ENCODE assay signal across 3 fruit fly cellular contexts in genomic region chr3L:485393-485792, dm6.
TF ChIP-seq lines count a peak whose summit lies in the region.

No protein-coding gene starts in this region.

- no peak for TF ChIP-seq CTCF in whole organism, embryonic (GFP tag; optimal IDR thresholded peaks at IDR 0.05; lab: Kevin White, UChicago)

TF ChIP-seq in whole organism, embryonic, 481 proteins besides CTCF, POLR2A, EP300 and RAD21:
- TF ChIP-seq fd3F (GFP tag; optimal IDR thresholded peaks at IDR 0.05; lab: Kevin White, UChicago) (no peak), Drgx (GFP tag; IDR thresholded peaks at IDR 0.05; lab: Robert Waterston, UW) (peak; percentile 60)

TF ChIP-seq in whole organism, prepupa, 60 proteins besides CTCF, POLR2A, EP300 and RAD21:
- peak; percentile 11 for TF ChIP-seq CG10631 (GFP tag; optimal IDR thresholded peaks at IDR 0.05; lab: Kevin White, UChicago)
- TF ChIP-seq CG3919 (GFP tag; optimal IDR thresholded peaks at IDR 0.05; lab: Kevin White, UChicago), result peak; percentile 25
- TF ChIP-seq CG6163 (GFP tag; IDR thresholded peaks at IDR 0.05; lab: Robert Waterston, UW), result peak; percentile 79; the same call in 2 of the 3 replicates
- peak; percentile 36 for TF ChIP-seq OdsH (GFP tag; optimal IDR thresholded peaks at IDR 0.05; lab: Kevin White, UChicago)
- 0 out of 2 replicates have a peak, but pooled peaks have one; percentile 17 for TF ChIP-seq CG11294 (GFP tag; IDR thresholded peaks at IDR 0.05; lab: Robert Waterston, UW)
- peak; percentile 22 for TF ChIP-seq Ets96B (tag; optimal IDR thresholded peaks at IDR 0.05; lab: Kevin White, UChicago)
- peak; percentile 8 for TF ChIP-seq pdm3 (GFP tag; optimal IDR thresholded peaks at IDR 0.05; lab: Kevin White, UChicago)
- peak; percentile 72 for TF ChIP-seq Eip78C (GFP tag; lab: Kevin White, UChicago)
- peak; percentile 43 for TF ChIP-seq dsx (GFP tag; optimal IDR thresholded peaks at IDR 0.05; lab: Kevin White, UChicago; ENCODE audit: poor library complexity, severe bottlenecking)
- no peak for TF ChIP-seq CG7368 (GFP tag; optimal IDR thresholded peaks at IDR 0.05; lab: Kevin White, UChicago)
- peak; percentile 48 for TF ChIP-seq achi (GFP tag; optimal IDR thresholded peaks at IDR 0.05; lab: Kevin White, UChicago)
- peak; percentile 29 for TF ChIP-seq Lpt (GFP tag; optimal IDR thresholded peaks at IDR 0.05; lab: Kevin White, UChicago)
- TF ChIP-seq CG8632 (GFP tag; optimal IDR thresholded peaks at IDR 0.05; lab: Kevin White, UChicago), result no peak
- peak; percentile 67 for TF ChIP-seq eg (GFP tag; IDR thresholded peaks at IDR 0.05; lab: Robert Waterston, UW)
- TF ChIP-seq ss (GFP tag; optimal IDR thresholded peaks at IDR 0.05; lab: Kevin White, UChicago), result no peak
- peak; percentile 70 for TF ChIP-seq CG8119 (GFP tag; IDR thresholded peaks at IDR 0.05; lab: Robert Waterston, UW)
- no peak for TF ChIP-seq CG9139 (GFP tag; optimal IDR thresholded peaks at IDR 0.05; lab: Kevin White, UChicago)
- peak; percentile 69 for TF ChIP-seq CG15336 (GFP tag; IDR thresholded peaks at IDR 0.05; lab: Robert Waterston, UW)
- no peak for TF ChIP-seq Gug (GFP tag; IDR thresholded peaks at IDR 0.05; lab: Robert Waterston, UW)
- TF ChIP-seq CG32006 (GFP tag; optimal IDR thresholded peaks at IDR 0.05; lab: Kevin White, UChicago), result peak; percentile 47
- no peak for TF ChIP-seq Eip93F (GFP tag; optimal IDR thresholded peaks at IDR 0.05; lab: Kevin White, UChicago)
- no peak for TF ChIP-seq CG6276 (GFP tag; optimal IDR thresholded peaks at IDR 0.05; lab: Kevin White, UChicago)
- TF ChIP-seq acj6 (GFP tag; optimal IDR thresholded peaks at IDR 0.05; lab: Kevin White, UChicago), result peak; percentile 0
- peak in 1 of 2 experiments; percentile 11 for TF ChIP-seq salr (GFP tag; optimal IDR thresholded peaks at IDR 0.05; lab: Kevin White, UChicago)

TF ChIP-seq in whole organism, pupa, 21 proteins besides CTCF, POLR2A, EP300 and RAD21:
- no peak for TF ChIP-seq CG13204 (GFP tag; optimal IDR thresholded peaks at IDR 0.05; lab: Kevin White, UChicago)
- no peak for TF ChIP-seq D1 (tag; optimal IDR thresholded peaks at IDR 0.05; lab: Kevin White, UChicago)
- 0 out of 2 replicates have a peak, but pooled peaks have one; percentile 31 for TF ChIP-seq CG12605 (GFP tag; IDR thresholded peaks at IDR 0.05; lab: Robert Waterston, UW)
- TF ChIP-seq CG8301 (tag; optimal IDR thresholded peaks at IDR 0.05; lab: Kevin White, UChicago), result peak; percentile 60
- TF ChIP-seq CG15710 (tag; optimal IDR thresholded peaks at IDR 0.05; lab: Kevin White, UChicago), result no peak
- no peak for TF ChIP-seq CG32121 (GFP tag; IDR thresholded peaks at IDR 0.05; lab: Robert Waterston, UW)
- no peak for TF ChIP-seq gl (tag; optimal IDR thresholded peaks at IDR 0.05; lab: Kevin White, UChicago)
- no peak for TF ChIP-seq EcR (GFP tag; optimal IDR thresholded peaks at IDR 0.05; lab: Kevin White, UChicago)
- TF ChIP-seq Snoo (tag; optimal IDR thresholded peaks at IDR 0.05; lab: Kevin White, UChicago), result no peak
- no peak for TF ChIP-seq CG10348 (GFP tag; IDR thresholded peaks at IDR 0.05; lab: Robert Waterston, UW)
- peak; percentile 25 for TF ChIP-seq CG9948 (tag; optimal IDR thresholded peaks at IDR 0.05; lab: Kevin White, UChicago)
- TF ChIP-seq CG17806 (tag; optimal IDR thresholded peaks at IDR 0.05; lab: Kevin White, UChicago), result peak; percentile 41
- TF ChIP-seq rn (GFP tag; IDR thresholded peaks at IDR 0.05; lab: Robert Waterston, UW), result no peak
- TF ChIP-seq CG34367 (tag; optimal IDR thresholded peaks at IDR 0.05; lab: Kevin White, UChicago), result peak; percentile 5
- TF ChIP-seq Pif1A (GFP tag; optimal IDR thresholded peaks at IDR 0.05; lab: Kevin White, UChicago), result no peak
- TF ChIP-seq CG14655 (GFP tag; optimal IDR thresholded peaks at IDR 0.05; lab: Kevin White, UChicago), result peak; percentile 72
- TF ChIP-seq Pif1B (GFP tag; optimal IDR thresholded peaks at IDR 0.05; lab: Kevin White, UChicago), result peak; percentile 18
- 0 out of 3 replicates have a peak, but pooled peaks have one; percentile 5 for TF ChIP-seq CG4496 (GFP tag; IDR thresholded peaks at IDR 0.05; lab: Robert Waterston, UW)
- TF ChIP-seq Ets98B (GFP tag; IDR thresholded peaks at IDR 0.05; lab: Robert Waterston, UW), result peak; percentile 26; the same call in 1 of the 2 replicates
- TF ChIP-seq CG8159 (tag; optimal IDR thresholded peaks at IDR 0.05; lab: Kevin White, UChicago), result no peak
- TF ChIP-seq fd96Ca (GFP tag; IDR thresholded peaks at IDR 0.05; lab: Robert Waterston, UW), result peak; percentile 35; the same call in 1 of the 3 replicates
TF ChIP-seq in whole organism, pupa: peak in this region for 10.

Comparison
In these comparisons a context has a peak if more than half of its experiments do, and no peak if none do; other contexts are left out.
1. Of the 7 proteins assayed by ChIP-seq in both whole organism, embryonic and whole organism, prepupa: peak only in whole organism, embryonic: none; only in whole organism, prepupa: Lpt; in both: none; in neither: 6.